Worm (Caenorhabditis elegans) whole organism, L3 larva: Measurements from ENCODE around the gene EEED8.12.
A peak's percentile ranks its signal among the peaks of the same experiment; 100 is the strongest.

ENCODE experiments used
- ceh-28 ChIP-seq: fragments of 150-350 bp; optimal IDR thresholded peaks from 2 replicates; lab custom pipeline; 2014; ENCODE audit warnings: missing biosample characterization, missing genetic modification reagents, missing genetic modification characterization
- eor-1 ChIP-seq, 2 experiments: fragments of 150-350 bp; optimal IDR thresholded peaks; 2 replicates each; lab custom pipeline; 2014 to 2018; ENCODE audit warnings: missing biosample characterization in 2 of 2, missing genetic modification characterization in 2 of 2
- lin-39 ChIP-seq: fragments of 150-350 bp; optimal IDR thresholded peaks from 2 replicates; lab custom pipeline; 2018; ENCODE audit warnings: missing biosample characterization, missing genetic modification reagents, missing genetic modification characterization
- nhr-28 ChIP-seq: fragments of 150-350 bp; optimal IDR thresholded peaks from 2 replicates; lab custom pipeline; 2014; ENCODE audit warnings: missing biosample characterization, missing genetic modification characterization
- nhr-77 ChIP-seq: fragments of 150-350 bp; optimal IDR thresholded peaks from 2 replicates; lab custom pipeline; 2014; ENCODE audit warnings: missing biosample characterization, missing genetic modification characterization
- pha-4 ChIP-seq: fragments of 150-350 bp; optimal IDR thresholded peaks from 2 replicates; lab custom pipeline; 2014; ENCODE audit warnings: missing biosample characterization, missing genetic modification reagents, missing genetic modification characterization
- unc-39 ChIP-seq: sonication (generic microtip); optimal IDR thresholded peaks from 4 replicates; lab custom pipeline; 2017; ENCODE audit warnings: missing biosample characterization, missing genetic modification characterization
- unc-62 ChIP-seq: fragments of 150-350 bp; sonication (generic microtip); optimal IDR thresholded peaks from 4 replicates; lab custom pipeline; 2014; ENCODE audit warnings: missing biosample characterization, missing genetic modification reagents, missing genetic modification characterization
- zag-1 ChIP-seq: fragments of 150-350 bp; optimal IDR thresholded peaks from 2 replicates; lab custom pipeline; 2014; ENCODE audit warnings: missing biosample characterization, missing genetic modification characterization

DNA sequence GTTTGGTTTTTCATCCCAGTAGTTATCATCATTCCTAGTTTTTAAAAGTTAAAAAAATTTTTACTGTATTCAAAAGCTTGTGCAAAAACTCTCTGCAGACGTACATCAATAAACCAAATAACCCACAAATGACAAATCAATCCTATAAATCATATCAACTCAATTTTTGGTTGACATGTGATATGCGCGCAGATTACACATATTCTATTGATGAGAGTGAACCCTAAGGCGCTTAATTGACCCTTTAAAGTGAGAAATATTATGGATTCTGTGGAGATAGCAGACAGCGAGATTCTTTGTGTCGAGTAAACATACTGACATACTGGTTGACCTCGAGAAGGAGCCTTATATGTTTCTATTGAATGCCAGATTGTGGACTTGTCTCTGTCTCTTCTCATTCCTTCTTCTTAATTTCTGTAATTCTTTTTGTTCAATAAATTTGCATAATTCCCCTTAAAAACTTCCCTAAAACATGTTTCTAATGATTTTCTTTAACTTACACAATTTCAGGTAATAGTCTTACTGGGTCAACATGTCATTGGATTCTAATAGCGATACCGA is 7.5 kb upstream of the EEED8.12 start, which contains the start of gene EEED8.2:
- TF ChIP-seq lin-39 (tag; lab: Kevin White, UChicago) (no peak), eor-1 (tag; optimal IDR thresholded peaks at IDR 0.05; lab: Kevin White, UChicago) (no peak), zag-1 (no peak), nhr-77 (no peak), nhr-28 (tag; lab: Kevin White, UChicago) (no peak), unc-39 (tag; lab: Kevin White, UChicago) (no peak), ceh-28 (no peak), unc-62 (GFP tag; lab: Kevin White, UChicago) (no peak), pha-4 (tag; lab: Kevin White, UChicago) (peak; percentile 26)
